Worm (Caenorhabditis elegans): Measurements from ENCODE around the gene ril-2.

Gene ril-2

ce11 chrV:12637238-12637690 lies 38.3 kb upstream of the ril-2 start, which contains the start of gene F56H9.2 (continued):
- TF ChIP-seq gmeb-1 (tag; optimal IDR thresholded peaks at IDR 0.05) (peak; percentile 68), nhr-25 (tag; optimal IDR thresholded peaks at IDR 0.05) (peak; percentile 92), unc-55 (GFP tag; optimal IDR thresholded peaks at IDR 0.05) (peak; percentile 39), unc-62 (GFP tag; optimal IDR thresholded peaks at IDR 0.05) (no peak), dmd-4 (tag; optimal IDR thresholded peaks at IDR 0.05) (no peak), egl-27 (tag; optimal IDR thresholded peaks at IDR 0.05) (peak; percentile 90), mab-5 (tag; optimal IDR thresholded peaks at IDR 0.05) (no peak), mdl-1 (tag; optimal IDR thresholded peaks at IDR 0.05) (peak; percentile 66 to 80), nhr-129 (tag; optimal IDR thresholded peaks at IDR 0.05) (peak; percentile 90), nhr-23 (tag; optimal IDR thresholded peaks at IDR 0.05) (no peak), alr-1 (tag; optimal IDR thresholded peaks at IDR 0.05) (no peak), R02D3.7 (tag; optimal IDR thresholded peaks at IDR 0.05) (no peak), sma-9 (GFP tag; optimal IDR thresholded peaks at IDR 0.05) (peak; percentile 99), sma-9 (tag; optimal IDR thresholded peaks at IDR 0.05) (no peak), F13H6.1 (tag; optimal IDR thresholded peaks at IDR 0.05) (peak; percentile 93), lin-13 (GFP tag; optimal IDR thresholded peaks at IDR 0.05) (peak; percentile 47), nhr-21 (tag; optimal IDR thresholded peaks at IDR 0.05) (peak; percentile 85), zag-1 (tag; optimal IDR thresholded peaks at IDR 0.05) (no peak), ztf-1 (GFP tag; conservative IDR thresholded peaks at IDR 0.05) (no peak), skn-1 (tag; optimal IDR thresholded peaks at IDR 0.05) (no peak), ztf-11 (tag; optimal IDR thresholded peaks at IDR 0.05) (no peak)

DNA sequence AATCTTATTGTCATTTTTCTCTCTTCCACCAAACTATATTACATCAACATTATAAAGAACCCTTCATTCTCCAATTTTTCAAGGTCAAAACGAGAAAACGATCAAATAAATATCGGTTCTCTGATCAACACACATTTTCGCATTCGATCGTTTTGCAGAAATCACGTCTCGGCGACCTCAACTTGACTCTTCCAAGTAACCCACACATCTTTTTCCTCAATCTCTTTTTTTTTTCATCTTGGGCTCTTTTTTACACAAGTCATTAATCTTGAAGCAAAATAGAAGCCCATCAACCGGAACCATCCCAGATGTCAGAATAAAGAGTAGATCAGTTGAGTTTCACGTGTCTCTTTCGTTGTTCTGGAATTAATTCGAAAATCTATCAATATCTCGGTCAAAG lies 37.3 kb upstream of the ril-2 start:
- TF ChIP-seq elt-3 (tag; optimal IDR thresholded peaks at IDR 0.05) (no peak), nhr-237 (tag; optimal IDR thresholded peaks at IDR 0.05) (no peak), blmp-1 (tag; optimal IDR thresholded peaks at IDR 0.05; ENCODE audit: insufficient read depth) (no peak), crh-2 (tag; optimal IDR thresholded peaks at IDR 0.05) (peak; percentile 16), nhr-25 (tag; optimal IDR thresholded peaks at IDR 0.05) (peak; percentile 71), F13H6.1 (tag; optimal IDR thresholded peaks at IDR 0.05) (peak; percentile 41), lin-39 (tag; optimal IDR thresholded peaks at IDR 0.05) (no peak), nhr-23 (tag; optimal IDR thresholded peaks at IDR 0.05) (no peak), C34F6.9 (tag; optimal IDR thresholded peaks at IDR 0.05) (peak; percentile 3), mab-5 (tag; optimal IDR thresholded peaks at IDR 0.05) (peak; percentile 17), mbf-1 (tag; optimal IDR thresholded peaks at IDR 0.05) (no peak), unc-62 (GFP tag; optimal IDR thresholded peaks at IDR 0.05) (no peak), lsy-2 (tag; optimal IDR thresholded peaks at IDR 0.05) (peak in 1 of 2 experiments; percentile 31), nhr-11 (tag; optimal IDR thresholded peaks at IDR 0.05) (no peak), sma-9 (GFP tag; optimal IDR thresholded peaks at IDR 0.05) (peak; percentile 62), sma-9 (tag; optimal IDR thresholded peaks at IDR 0.05) (no peak), alr-1 (tag; optimal IDR thresholded peaks at IDR 0.05) (no peak), nhr-129 (tag; optimal IDR thresholded peaks at IDR 0.05) (peak; percentile 55), sem-4 (tag; optimal IDR thresholded peaks at IDR 0.05) (peak; percentile 24)

ce11 chrV:12635218-12635617 lies 36.3 kb upstream of the ril-2 start:
- no peak for TF ChIP-seq R02D3.7 (tag; optimal IDR thresholded peaks at IDR 0.05)
- TF ChIP-seq nhr-6 (tag; optimal IDR thresholded peaks at IDR 0.05) = no peak
- TF ChIP-seq ztf-11 (tag; optimal IDR thresholded peaks at IDR 0.05) = no peak
- no peak for TF ChIP-seq ama-1 (optimal IDR thresholded peaks at IDR 0.05)
- TF ChIP-seq egl-27 (tag; optimal IDR thresholded peaks at IDR 0.05) = no peak
- TF ChIP-seq peb-1 (tag; optimal IDR thresholded peaks at IDR 0.05) = no peak
- no peak for TF ChIP-seq unc-62 (GFP tag; optimal IDR thresholded peaks at IDR 0.05)
- no peak for TF ChIP-seq lin-39 (tag; optimal IDR thresholded peaks at IDR 0.05)
- peak; percentile 72 for TF ChIP-seq gmeb-1 (tag; optimal IDR thresholded peaks at IDR 0.05)
- no peak for TF ChIP-seq ZK546.5 (tag; optimal IDR thresholded peaks at IDR 0.05)
- TF ChIP-seq lin-11 (tag; optimal IDR thresholded peaks at IDR 0.05) = no peak
- no peak for TF ChIP-seq dmd-4 (tag; optimal IDR thresholded peaks at IDR 0.05)
- TF ChIP-seq nhr-21 (tag; optimal IDR thresholded peaks at IDR 0.05) = peak; percentile 22
- no peak for TF ChIP-seq mbf-1 (tag; optimal IDR thresholded peaks at IDR 0.05)
- peak; percentile 92 for TF ChIP-seq sma-3 (GFP tag; optimal IDR thresholded peaks at IDR 0.05)
- no peak for TF ChIP-seq skn-1 (tag; optimal IDR thresholded peaks at IDR 0.05)
- no peak for TF ChIP-seq Y55F3AM.14 (GFP tag; optimal IDR thresholded peaks at IDR 0.05)
- no peak for TF ChIP-seq lsy-2 (tag; optimal IDR thresholded peaks at IDR 0.05)
- TF ChIP-seq blmp-1 (tag; optimal IDR thresholded peaks at IDR 0.05; ENCODE audit: insufficient read depth) = no peak
- no peak for TF ChIP-seq sem-4 (tag; optimal IDR thresholded peaks at IDR 0.05)
- no peak for TF ChIP-seq ztf-1 (GFP tag; conservative IDR thresholded peaks at IDR 0.05)
- TF ChIP-seq alr-1 (tag; optimal IDR thresholded peaks at IDR 0.05) = no peak
- TF ChIP-seq zag-1 (tag; optimal IDR thresholded peaks at IDR 0.05) = no peak
- TF ChIP-seq nhr-10 (tag; optimal IDR thresholded peaks at IDR 0.05) = no peak
- TF ChIP-seq C34F6.9 (tag; optimal IDR thresholded peaks at IDR 0.05) = peak; percentile 63
- no peak for TF ChIP-seq ceh-16 (tag; optimal IDR thresholded peaks at IDR 0.05)
- no peak for TF ChIP-seq elt-3 (tag; optimal IDR thresholded peaks at IDR 0.05)
- no peak for TF ChIP-seq unc-39 (tag; optimal IDR thresholded peaks at IDR 0.05)
- TF ChIP-seq ceh-82 (tag; optimal IDR thresholded peaks at IDR 0.05) = no peak
- peak in 1 of 2 experiments; percentile 27 for TF ChIP-seq mdl-1 (tag; optimal IDR thresholded peaks at IDR 0.05)
- TF ChIP-seq nhr-77 (tag; optimal IDR thresholded peaks at IDR 0.05) = no peak
- TF ChIP-seq nhr-12 (tag; optimal IDR thresholded peaks at IDR 0.05) = no peak
- TF ChIP-seq lin-13 (GFP tag; optimal IDR thresholded peaks at IDR 0.05) = no peak
- TF ChIP-seq nhr-23 (tag; optimal IDR thresholded peaks at IDR 0.05) = no peak
- TF ChIP-seq F13H6.1 (tag; optimal IDR thresholded peaks at IDR 0.05) = no peak
- TF ChIP-seq fos-1 (tag; optimal IDR thresholded peaks at IDR 0.05) = peak; percentile 15
- no peak for TF ChIP-seq nhr-25 (tag; optimal IDR thresholded peaks at IDR 0.05)
- TF ChIP-seq sma-9 (GFP tag; optimal IDR thresholded peaks at IDR 0.05) = peak; percentile 91
- no peak for TF ChIP-seq sma-9 (tag; optimal IDR thresholded peaks at IDR 0.05)
- peak; percentile 42 for TF ChIP-seq crh-2 (tag; optimal IDR thresholded peaks at IDR 0.05)
- no peak for TF ChIP-seq nhr-11 (tag; optimal IDR thresholded peaks at IDR 0.05)
